Fruit fly (Drosophila melanogaster): ENCODE measurements around the gene RhoU.
A peak's percentile ranks its signal among the peaks of the same experiment; 100 is the strongest.

Gene RhoU

DNA sequence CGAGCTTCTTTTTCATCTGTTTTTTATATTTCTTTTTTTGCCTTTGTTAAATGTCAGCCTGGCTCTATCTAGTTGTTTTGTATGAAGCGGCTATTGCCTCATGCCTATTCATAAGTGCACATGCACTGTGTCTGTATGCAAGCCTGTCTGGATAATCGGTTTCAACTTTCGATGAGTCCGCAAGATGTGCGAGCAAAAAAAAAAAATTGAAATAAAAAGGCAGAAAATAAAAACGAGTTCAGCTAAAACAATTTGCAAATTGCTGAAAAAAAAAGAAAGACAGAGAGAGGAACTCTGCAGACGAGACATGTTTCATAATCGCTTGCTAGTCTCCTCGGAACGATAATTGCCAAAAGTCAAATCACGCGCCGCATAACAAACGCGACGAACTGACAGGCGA lies 40.6 kb upstream of the RhoU start:
- TF ChIP-seq rgr (GFP tag; optimal IDR thresholded peaks at IDR 0.05) (no peak), dmrt93B (GFP tag; optimal IDR thresholded peaks at IDR 0.05) (no peak), sv (GFP tag; optimal IDR thresholded peaks at IDR 0.05) (no peak), Hr78 (GFP tag; optimal IDR thresholded peaks at IDR 0.05) (no peak), br (GFP tag; optimal IDR thresholded peaks at IDR 0.05) (no peak), Myc (optimal IDR thresholded peaks at IDR 0.05) (no peak), N (GFP tag; optimal IDR thresholded peaks at IDR 0.05) (no peak), OdsH (GFP tag; optimal IDR thresholded peaks at IDR 0.05) (no peak), Hnf4 (GFP tag; optimal IDR thresholded peaks at IDR 0.05) (no peak), dsf (GFP tag; optimal IDR thresholded peaks at IDR 0.05; ENCODE audit: borderline replicate concordance) (no peak), pan (optimal IDR thresholded peaks at IDR 0.05) (no peak), foxo (GFP tag; optimal IDR thresholded peaks at IDR 0.05) (no peak)

dm6 chrX:10046760-10047159 lies 39.6 kb upstream of the RhoU start:
- TF ChIP-seq Mio (GFP tag; optimal IDR thresholded peaks at IDR 0.05) (no peak), tai (GFP tag; optimal IDR thresholded peaks at IDR 0.05) (no peak), sv (GFP tag; optimal IDR thresholded peaks at IDR 0.05) (no peak), pan (optimal IDR thresholded peaks at IDR 0.05) (no peak), Jra (GFP tag; optimal IDR thresholded peaks at IDR 0.05) (no peak), sage (GFP tag; optimal IDR thresholded peaks at IDR 0.05) (no peak), fru (GFP tag; optimal IDR thresholded peaks at IDR 0.05) (no peak), jim (GFP tag; optimal IDR thresholded peaks at IDR 0.05) (no peak), foxo (GFP tag; optimal IDR thresholded peaks at IDR 0.05) (no peak), OdsH (GFP tag; optimal IDR thresholded peaks at IDR 0.05) (no peak), CG32264 (GFP tag; optimal IDR thresholded peaks at IDR 0.05) (no peak), psq (GFP tag; optimal IDR thresholded peaks at IDR 0.05) (no peak), ey (GFP tag; optimal IDR thresholded peaks at IDR 0.05) (no peak), N (GFP tag; optimal IDR thresholded peaks at IDR 0.05) (no peak), dl (GFP tag; optimal IDR thresholded peaks at IDR 0.05; ENCODE audit: insufficient read depth in 1 of 2, partially characterized antibody in 2 of 2) (no peak), Hnf4 (GFP tag; optimal IDR thresholded peaks at IDR 0.05) (no peak), brk (GFP tag; optimal IDR thresholded peaks at IDR 0.05) (no peak), br (GFP tag; optimal IDR thresholded peaks at IDR 0.05) (no peak)

DNA sequence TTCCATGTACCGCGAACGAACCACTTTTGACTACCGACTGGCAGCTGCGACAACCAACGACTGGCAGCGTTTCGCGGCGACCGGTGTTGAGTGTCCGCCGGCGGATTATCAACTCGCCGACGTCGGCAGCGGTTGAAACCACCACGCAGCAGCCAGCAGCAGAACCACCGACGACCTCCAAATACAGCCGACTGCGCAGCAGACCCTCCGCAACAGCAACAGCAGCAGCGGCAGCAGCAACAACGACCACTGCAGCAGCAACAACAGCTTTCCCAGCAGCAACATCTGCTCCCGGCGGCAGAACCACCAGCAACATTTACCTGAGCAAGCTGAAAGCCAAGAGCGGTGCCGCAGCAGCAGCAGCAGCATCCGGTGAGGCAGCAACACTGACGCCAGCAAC lies 38.4 kb upstream of the RhoU start:
- TF ChIP-seq Dif (GFP tag; optimal IDR thresholded peaks at IDR 0.05; ENCODE audit: partially characterized antibody) (peak; percentile 31), CrebA (GFP tag; optimal IDR thresholded peaks at IDR 0.05; ENCODE audit: borderline replicate concordance) (no peak)

DNA sequence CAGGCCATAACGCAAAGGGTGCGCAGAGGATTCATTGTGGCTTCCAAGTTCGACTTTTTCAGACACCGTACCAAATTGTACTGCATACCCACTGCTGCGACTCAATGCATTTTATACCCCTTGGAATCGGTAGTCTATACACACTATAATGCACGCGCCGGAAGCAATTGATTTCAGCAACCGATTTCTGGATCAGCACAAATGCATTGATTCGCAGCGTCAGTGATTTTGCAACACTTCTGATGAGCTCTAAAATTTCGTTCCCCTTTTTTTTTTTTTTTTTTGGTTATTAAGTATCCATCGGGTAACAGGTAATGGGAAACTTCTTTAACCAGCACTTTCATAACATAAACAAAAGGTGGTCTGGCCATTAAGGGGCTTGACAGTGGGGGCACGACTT lies 33.8 kb upstream of the RhoU start, which contains the start of gene Yp2:
Gene Yp2 (minus strand): TSS at position 88 of the 400 bp plus-strand sequence.
- TF ChIP-seq Hnf4 (GFP tag; optimal IDR thresholded peaks at IDR 0.05) (no peak), Abd-B (GFP tag; optimal IDR thresholded peaks at IDR 0.05) (no peak), CG9705 (GFP tag; optimal IDR thresholded peaks at IDR 0.05) (no peak), CG32264 (GFP tag; optimal IDR thresholded peaks at IDR 0.05) (no peak), tai (GFP tag; optimal IDR thresholded peaks at IDR 0.05) (no peak), dsf (GFP tag; optimal IDR thresholded peaks at IDR 0.05; ENCODE audit: borderline replicate concordance) (no peak), Sp1 (GFP tag; optimal IDR thresholded peaks at IDR 0.05) (no peak), CrebA (GFP tag; optimal IDR thresholded peaks at IDR 0.05; ENCODE audit: borderline replicate concordance) (no peak), Dif (GFP tag; optimal IDR thresholded peaks at IDR 0.05; ENCODE audit: partially characterized antibody) (no peak), ey (GFP tag; optimal IDR thresholded peaks at IDR 0.05) (no peak), psq (GFP tag; optimal IDR thresholded peaks at IDR 0.05) (no peak), sage (GFP tag; optimal IDR thresholded peaks at IDR 0.05) (no peak)

dm6 chrX:10053547-10053946 lies 32.8 kb upstream of the RhoU start, which contains the start of gene Yp1:
Yp1 (plus strand) TSS chrX:10053811.
- TF ChIP-seq CG32264 (GFP tag; optimal IDR thresholded peaks at IDR 0.05) (no peak), Jra (GFP tag; optimal IDR thresholded peaks at IDR 0.05) (no peak), dl (GFP tag; optimal IDR thresholded peaks at IDR 0.05; ENCODE audit: insufficient read depth in 1 of 2, partially characterized antibody in 2 of 2) (no peak), lola (GFP tag; optimal IDR thresholded peaks at IDR 0.05) (no peak), fru (GFP tag; optimal IDR thresholded peaks at IDR 0.05) (no peak), Mio (GFP tag; optimal IDR thresholded peaks at IDR 0.05) (no peak), psq (GFP tag; optimal IDR thresholded peaks at IDR 0.05) (no peak), Dfd (GFP tag; optimal IDR thresholded peaks at IDR 0.05) (no peak), Hr78 (GFP tag; optimal IDR thresholded peaks at IDR 0.05) (no peak)

Measured in whole organism, wandering third instar larva.